Worm (Caenorhabditis elegans): ENCODE results near the gene fkh-9.
A peak's percentile ranks its signal among the peaks of the same experiment; 100 is the strongest.

- TF ChIP-seq aly-2 (tag; optimal IDR thresholded peaks at IDR 0.05), result no peak
- TF ChIP-seq zag-1 (tag; optimal IDR thresholded peaks at IDR 0.05), result no peak
- TF ChIP-seq nhr-11 (tag; optimal IDR thresholded peaks at IDR 0.05), result no peak
- no peak for TF ChIP-seq snpc-4 (tag; optimal IDR thresholded peaks at IDR 0.05)
- no peak for TF ChIP-seq nhr-43 (tag; optimal IDR thresholded peaks at IDR 0.05; ENCODE audit: poor library complexity, severe bottlenecking)
- TF ChIP-seq ama-1 (optimal IDR thresholded peaks at IDR 0.05), result no peak
- no peak for TF ChIP-seq ztf-11 (tag; optimal IDR thresholded peaks at IDR 0.05)
- peak; percentile 9 for TF ChIP-seq nfya-1 (tag; optimal IDR thresholded peaks at IDR 0.05; ENCODE audit: insufficient read depth)
- no peak for TF ChIP-seq ceh-82 (tag; optimal IDR thresholded peaks at IDR 0.05)
Observed at ce11 chrX:3826172-3826571, 591 bp downstream of the fkh-9 start.

Measured in whole organism, L3 larva.